Worm (Caenorhabditis elegans): ENCODE data around the gene C15C8.8.

Gene C15C8.8

DNA sequence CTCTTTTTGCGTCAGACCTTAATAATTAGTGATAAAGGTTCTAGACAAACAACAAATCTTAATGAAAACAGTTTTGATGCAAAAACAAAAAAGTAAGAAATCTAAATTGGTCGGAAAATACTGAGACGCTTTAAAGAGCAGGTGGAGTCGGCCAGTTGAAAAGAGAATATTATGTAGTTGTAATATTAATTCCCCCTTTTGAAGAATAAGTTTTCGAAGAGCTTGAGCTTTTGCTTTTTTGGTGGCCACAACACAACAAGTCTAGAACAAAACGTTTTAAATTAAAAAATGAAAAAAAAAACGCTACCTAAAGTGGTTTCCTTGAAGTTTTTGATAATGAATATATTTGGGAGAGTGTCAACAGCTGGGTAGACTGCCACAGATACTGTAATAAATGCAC is 35.9 kb downstream of the C15C8.8 start, which contains the start of gene str-178:
str-178 (minus strand) TSS at position 101 of the 400 bp plus-strand sequence.
- TF ChIP-seq nhr-237 (tag; optimal IDR thresholded peaks at IDR 0.05) (no peak), hpl-2 (GFP tag; optimal IDR thresholded peaks at IDR 0.05) (no peak), nhr-12 (tag; optimal IDR thresholded peaks at IDR 0.05) (no peak), tlp-1 (tag; optimal IDR thresholded peaks at IDR 0.05) (no peak), fkh-4 (tag; optimal IDR thresholded peaks at IDR 0.05; ENCODE audit: borderline replicate concordance) (no peak), sptf-1 (tag; optimal IDR thresholded peaks at IDR 0.05) (no peak), ets-5 (GFP tag; IDR thresholded peaks at IDR 0.05) (no peak), grh-1 (GFP tag; IDR thresholded peaks at IDR 0.05) (no peak), ceh-90 (tag; optimal IDR thresholded peaks at IDR 0.05) (no peak)

DNA sequence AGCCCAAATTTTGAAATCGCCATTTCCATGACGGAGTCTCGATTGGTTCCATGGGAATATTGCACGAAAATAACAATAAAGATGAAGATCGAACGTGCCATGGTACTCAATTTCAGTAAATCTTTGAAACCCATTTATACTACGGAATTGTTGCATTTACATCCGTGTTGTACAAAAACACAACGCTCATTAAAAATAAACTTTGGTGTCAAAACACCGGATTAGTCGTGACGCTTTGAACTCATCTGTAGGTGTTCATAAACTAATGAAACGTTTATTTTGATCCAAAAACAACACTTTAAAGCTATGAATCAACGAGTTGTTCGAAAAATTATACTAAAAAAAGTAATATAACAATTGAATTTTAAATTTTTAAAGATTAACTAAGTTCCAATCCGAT is 38.2 kb downstream of the C15C8.8 start, which contains the start of gene R11D1.4:
R11D1.4 (minus strand) TSS at position 101 of the 400 bp plus-strand sequence.
- TF ChIP-seq pqm-1 (tag; optimal IDR thresholded peaks at IDR 0.05) (no peak), C34B4.2 (tag; optimal IDR thresholded peaks at IDR 0.05) (no peak), unc-62 (GFP tag; optimal IDR thresholded peaks at IDR 0.05) (no peak), hlh-17 (GFP tag; optimal IDR thresholded peaks at IDR 0.05; ENCODE audit: borderline replicate concordance) (no peak), dsc-1 (tag; optimal IDR thresholded peaks at IDR 0.05) (no peak), grh-1 (GFP tag; IDR thresholded peaks at IDR 0.05) (no peak), lin-35 (GFP tag; optimal IDR thresholded peaks at IDR 0.05) (no peak), ces-1 (GFP tag; optimal IDR thresholded peaks at IDR 0.05) (no peak), lir-3 (tag; optimal IDR thresholded peaks at IDR 0.05; ENCODE audit: poor library complexity) (no peak), ztf-11 (tag; optimal IDR thresholded peaks at IDR 0.05) (no peak), lin-14 (GFP tag; optimal IDR thresholded peaks at IDR 0.05) (no peak), tbx-2 (tag; optimal IDR thresholded peaks at IDR 0.05) (no peak), hpl-2 (GFP tag; optimal IDR thresholded peaks at IDR 0.05) (no peak), pag-3 (tag; optimal IDR thresholded peaks at IDR 0.05; ENCODE audit: borderline replicate concordance, insufficient read depth) (no peak), ceh-8 (GFP tag; optimal IDR thresholded peaks at IDR 0.05) (no peak), mab-9 (GFP tag; IDR thresholded peaks at IDR 0.05) (no peak), unc-130 (tag; optimal IDR thresholded peaks at IDR 0.05) (no peak), mef-2 (tag; optimal IDR thresholded peaks at IDR 0.05) (no peak)

DNA sequence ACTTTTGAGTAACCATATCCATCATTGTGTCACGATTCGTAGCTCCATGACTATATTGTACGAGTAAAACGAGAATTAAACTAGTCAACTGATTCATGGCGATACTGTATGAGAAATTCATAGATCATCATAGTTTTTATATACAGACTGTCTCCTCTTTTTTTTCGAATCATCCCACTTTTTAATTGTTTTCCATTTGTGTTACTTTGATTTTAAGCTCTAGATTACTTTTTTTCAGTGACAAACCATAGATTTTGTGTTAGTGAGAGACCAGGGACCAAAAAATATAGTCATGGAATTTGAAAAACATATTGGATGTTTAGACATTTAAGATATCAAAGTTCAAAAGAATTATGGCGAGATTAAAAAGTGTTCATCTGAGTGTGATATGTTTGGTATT is 40.3 kb downstream of the C15C8.8 start, which contains the start of gene R11D1.3:
R11D1.3 (minus strand) TSS at position 101 of the 400 bp plus-strand sequence.
- no peak for TF ChIP-seq swsn-7 (tag; optimal IDR thresholded peaks at IDR 0.05)
- TF ChIP-seq pqm-1 (tag; optimal IDR thresholded peaks at IDR 0.05) = no peak
- no peak for TF ChIP-seq fos-1 (tag; optimal IDR thresholded peaks at IDR 0.05)
- no peak for TF ChIP-seq ama-1 (optimal IDR thresholded peaks at IDR 0.05)
- no peak for TF ChIP-seq jun-1 (tag; optimal IDR thresholded peaks at IDR 0.05)
- TF ChIP-seq egl-27 (tag; optimal IDR thresholded peaks at IDR 0.05) = no peak
- no peak for TF ChIP-seq aly-2 (tag; optimal IDR thresholded peaks at IDR 0.05)
- TF ChIP-seq elt-2 (tag; optimal IDR thresholded peaks at IDR 0.05) = no peak
- no peak for TF ChIP-seq nhr-20 (tag; optimal IDR thresholded peaks at IDR 0.05)
- TF ChIP-seq sox-4 (tag; optimal IDR thresholded peaks at IDR 0.05) = no peak
- TF ChIP-seq nhr-12 (tag; optimal IDR thresholded peaks at IDR 0.05) = no peak
- TF ChIP-seq snu-23 (GFP tag; optimal IDR thresholded peaks at IDR 0.05) = no peak
- no peak for TF ChIP-seq ceh-88 (GFP tag; IDR thresholded peaks at IDR 0.05)
- TF ChIP-seq unc-130 (tag; optimal IDR thresholded peaks at IDR 0.05) = no peak
- no peak for TF ChIP-seq isw-1 (GFP tag; IDR thresholded peaks at IDR 0.05)
- no peak for TF ChIP-seq mef-2 (tag; optimal IDR thresholded peaks at IDR 0.05)
- TF ChIP-seq dsc-1 (tag; optimal IDR thresholded peaks at IDR 0.05) = no peak
- TF ChIP-seq zag-1 (tag; optimal IDR thresholded peaks at IDR 0.05) = no peak
- TF ChIP-seq efl-3 (GFP tag; optimal IDR thresholded peaks at IDR 0.05) = no peak

Data from whole organism, L1 larva.